Fruit fly (Drosophila melanogaster): ENCODE data around the gene CG17129.

- no peak for TF ChIP-seq CG17806 (tag; optimal IDR thresholded peaks at IDR 0.05)
- no peak for TF ChIP-seq CG13204 (GFP tag; optimal IDR thresholded peaks at IDR 0.05)
- no peak for TF ChIP-seq gl (tag; optimal IDR thresholded peaks at IDR 0.05)
- no peak for TF ChIP-seq Pif1B (GFP tag; optimal IDR thresholded peaks at IDR 0.05)
- no peak for TF ChIP-seq Snoo (tag; optimal IDR thresholded peaks at IDR 0.05)
- no peak for TF ChIP-seq fd96Ca (GFP tag; IDR thresholded peaks at IDR 0.05)
- TF ChIP-seq CG4496 (GFP tag; IDR thresholded peaks at IDR 0.05), result no peak
- TF ChIP-seq CG9948 (tag; optimal IDR thresholded peaks at IDR 0.05), result no peak
- no peak for TF ChIP-seq CG32121 (GFP tag; IDR thresholded peaks at IDR 0.05)
- no peak for TF ChIP-seq CG10348 (GFP tag; IDR thresholded peaks at IDR 0.05)
- TF ChIP-seq CG12605 (GFP tag; IDR thresholded peaks at IDR 0.05), result no peak
These were observed 34.6 kb downstream of the CG17129 start for dm6 chr3L:645426-646036.
